1 fruit fly cellular context compared by ENCODE assay signal in the genomic region with DNA sequence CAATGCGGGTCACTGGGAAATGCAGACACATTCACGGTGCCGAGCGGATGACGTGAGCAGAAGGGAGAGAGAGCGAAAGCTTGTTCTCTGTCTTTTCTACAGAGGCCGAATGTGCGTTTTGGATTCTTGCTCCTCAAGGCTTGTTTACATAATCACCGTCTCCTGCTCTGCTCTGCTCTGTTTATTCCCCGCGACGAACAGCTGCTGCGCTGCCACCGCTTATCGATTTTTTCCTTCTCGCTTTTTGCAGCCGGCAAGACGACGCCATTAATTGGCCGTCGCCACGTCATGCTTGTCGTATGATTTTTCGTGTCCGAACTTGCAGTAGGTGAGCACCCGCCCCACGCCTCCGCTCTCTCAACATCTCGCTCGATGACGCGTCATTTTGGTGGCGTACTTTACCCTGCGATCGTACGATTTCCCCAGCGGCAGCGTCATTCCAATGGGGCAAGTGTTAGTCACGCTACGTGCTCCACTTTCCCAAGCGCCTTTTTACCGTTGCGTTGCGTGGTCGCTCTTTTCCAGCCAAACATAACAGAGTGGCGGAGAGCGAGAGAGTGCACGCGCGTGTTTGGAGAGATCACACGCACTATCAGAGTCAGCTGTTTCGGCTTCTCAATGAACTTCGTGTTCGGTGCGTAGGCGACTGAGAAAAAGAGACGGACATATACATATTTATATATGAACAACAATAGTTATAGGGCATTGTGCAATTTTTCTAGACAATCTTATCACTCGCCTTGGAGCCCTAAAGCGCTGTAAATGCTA.
A peak's percentile ranks its signal among the peaks of the same experiment; 100 is the strongest.
TF ChIP-seq lines count a peak whose summit lies in the region.

No protein-coding gene starts in this region.

TF ChIP-seq in whole organism, embryonic, 481 proteins besides CTCF, POLR2A, EP300 and RAD21 (continued from another document and continues in another):
- TF ChIP-seq Chrac-16 (GFP tag; optimal IDR thresholded peaks at IDR 0.05; lab: Kevin White, UChicago) (no peak), CG10462 (GFP tag; optimal IDR thresholded peaks at IDR 0.05; lab: Kevin White, UChicago) (peak; percentile 18), Hmr (GFP tag; optimal IDR thresholded peaks at IDR 0.05; lab: Kevin White, UChicago) (no peak), ERR (GFP tag; optimal IDR thresholded peaks at IDR 0.05; lab: Kevin White, UChicago) (no peak), CG5180 (GFP tag; optimal IDR thresholded peaks at IDR 0.05; lab: Kevin White, UChicago) (peak; percentile 14), gsb-n (tag; optimal IDR thresholded peaks at IDR 0.05; lab: Kevin White, UChicago) (peak; percentile 60), ham (GFP tag; IDR thresholded peaks at IDR 0.05; lab: Robert Waterston, UW) (no peak), sna (GFP tag; IDR thresholded peaks at IDR 0.05; lab: Robert Waterston, UW; ENCODE audit: partially characterized antibody) (peak; percentile 40), CG14050 (GFP tag; IDR thresholded peaks at IDR 0.05; lab: Robert Waterston, UW) (no peak), aop (GFP tag; IDR thresholded peaks at IDR 0.05; lab: Robert Waterston, UW) (no peak), CG10267 (tag; optimal IDR thresholded peaks at IDR 0.05; lab: Kevin White, UChicago) (no peak), CrebB (tag; optimal IDR thresholded peaks at IDR 0.05; lab: Kevin White, UChicago) (peak; percentile 15), dm (GFP tag; optimal IDR thresholded peaks at IDR 0.05; lab: Kevin White, UChicago) (peak; percentile 42), CG18262 (tag; optimal IDR thresholded peaks at IDR 0.05; lab: Kevin White, UChicago) (peak; percentile 24), tll (GFP tag; optimal IDR thresholded peaks at IDR 0.05; lab: Kevin White, UChicago) (no peak), run (tag; optimal IDR thresholded peaks at IDR 0.05; lab: Kevin White, UChicago) (no peak), Adf1 (GFP tag; IDR thresholded peaks at IDR 0.05; lab: Robert Waterston, UW) (peak; percentile 63), CG34422 (GFP tag; IDR thresholded peaks at IDR 0.05; lab: Robert Waterston, UW) (peak; percentile 12; the same call in 1 of the 3 replicates), CG12071 (GFP tag; optimal IDR thresholded peaks at IDR 0.05; lab: Kevin White, UChicago) (peak; percentile 5), CG12769 (tag; optimal IDR thresholded peaks at IDR 0.05; lab: Kevin White, UChicago) (peak; percentile 20), Sry-δ (GFP tag; optimal IDR thresholded peaks at IDR 0.05; lab: Kevin White, UChicago) (no peak), CG11695 (GFP tag; IDR thresholded peaks at IDR 0.05; lab: Robert Waterston, UW) (no peak), unc-4 (GFP tag; IDR thresholded peaks at IDR 0.05; lab: Robert Waterston, UW; ENCODE audit: partially characterized antibody) (no peak), CG7987 (GFP tag; optimal IDR thresholded peaks at IDR 0.05; lab: Kevin White, UChicago) (peak; percentile 43), mld (GFP tag; IDR thresholded peaks at IDR 0.05; lab: Robert Waterston, UW; ENCODE audit: partially characterized antibody) (no peak), hbn (GFP tag; IDR thresholded peaks at IDR 0.05; lab: Robert Waterston, UW; ENCODE audit: partially characterized antibody) (no peak), abd-A (tag; optimal IDR thresholded peaks at IDR 0.05; lab: Kevin White, UChicago) (no peak), sens-2 (GFP tag; IDR thresholded peaks at IDR 0.05; lab: Robert Waterston, UW) (0 out of 2 replicates have a peak, but pooled peaks have one; percentile 5), psq (GFP tag; optimal IDR thresholded peaks at IDR 0.05; lab: Kevin White, UChicago) (no peak), zen2 (GFP tag; IDR thresholded peaks at IDR 0.05; lab: Robert Waterston, UW; ENCODE audit: partially characterized antibody) (peak; percentile 63; the same call in 1 of the 3 replicates), CG6813 (GFP tag; optimal IDR thresholded peaks at IDR 0.05; lab: Kevin White, UChicago) (peak; percentile 18), onecut (GFP tag; IDR thresholded peaks at IDR 0.05; lab: Robert Waterston, UW) (peak; percentile 98), gcm (GFP tag; optimal IDR thresholded peaks at IDR 0.05; lab: Kevin White, UChicago) (peak; percentile 40), Bteb2 (GFP tag; optimal IDR thresholded peaks at IDR 0.05; lab: Kevin White, UChicago) (no peak), Pdp1 (GFP tag; optimal IDR thresholded peaks at IDR 0.05; lab: Kevin White, UChicago) (peak in 1 of 2 experiments; percentile 93), CG2678 (tag; optimal IDR thresholded peaks at IDR 0.05; lab: Kevin White, UChicago) (peak; percentile 0), CG6765 (GFP tag; optimal IDR thresholded peaks at IDR 0.05; lab: Kevin White, UChicago) (peak; percentile 39), rib (GFP tag; IDR thresholded peaks at IDR 0.05; lab: Robert Waterston, UW) (peak; percentile 50; the same call in 1 of the 2 replicates), Atf3 (GFP tag; optimal IDR thresholded peaks at IDR 0.05; lab: Kevin White, UChicago) (no peak), CG7271 (tag; optimal IDR thresholded peaks at IDR 0.05; lab: Kevin White, UChicago) (no peak), row (GFP tag; IDR thresholded peaks at IDR 0.05; lab: Robert Waterston, UW) (0 out of 3 replicates have a peak, but pooled peaks have one; percentile 15), croc (GFP tag; conservative IDR thresholded peaks at IDR 0.05; lab: Robert Waterston, UW) (no peak), cg (GFP tag; optimal IDR thresholded peaks at IDR 0.05; lab: Kevin White, UChicago) (no peak), chinmo (GFP tag; IDR thresholded peaks at IDR 0.05; lab: Robert Waterston, UW; ENCODE audit: partially characterized antibody) (0 out of 4 replicates have a peak, but pooled peaks have one; percentile 78), CG12659 (GFP tag; optimal IDR thresholded peaks at IDR 0.05; lab: Kevin White, UChicago) (no peak), CG1647 (GFP tag; optimal IDR thresholded peaks at IDR 0.05; lab: Kevin White, UChicago) (no peak), Deaf1 (tag; optimal IDR thresholded peaks at IDR 0.05; lab: Kevin White, UChicago) (peak; percentile 83), lmd (GFP tag; IDR thresholded peaks at IDR 0.05; lab: Robert Waterston, UW) (no peak), Trl (optimal IDR thresholded peaks at IDR 0.05; lab: Kevin White, UChicago) (peak; percentile 82 to 86), Trl (GFP tag; optimal IDR thresholded peaks at IDR 0.05; lab: Kevin White, UChicago) (peak; percentile 17), CG9609 (GFP tag; optimal IDR thresholded peaks at IDR 0.05; lab: Kevin White, UChicago) (no peak), CG2712 (tag; optimal IDR thresholded peaks at IDR 0.05; lab: Kevin White, UChicago) (peak; percentile 21), sug (tag; optimal IDR thresholded peaks at IDR 0.05; lab: Kevin White, UChicago) (peak; percentile 5), MTF-1 (GFP tag; optimal IDR thresholded peaks at IDR 0.05; lab: Kevin White, UChicago; ENCODE audit: borderline replicate concordance) (peak; percentile 7), Six4 (GFP tag; optimal IDR thresholded peaks at IDR 0.05; lab: Kevin White, UChicago) (no peak), CG3163 (GFP tag; optimal IDR thresholded peaks at IDR 0.05; lab: Kevin White, UChicago) (no peak), lab (GFP tag; optimal IDR thresholded peaks at IDR 0.05; lab: Kevin White, UChicago) (peak; percentile 31), bsh (GFP tag; optimal IDR thresholded peaks at IDR 0.05; lab: Kevin White, UChicago) (peak in 1 of 2 experiments; percentile 47), nom (GFP tag; optimal IDR thresholded peaks at IDR 0.05; lab: Kevin White, UChicago) (peak; percentile 71), ash1 (GFP tag; optimal IDR thresholded peaks at IDR 0.05; lab: Kevin White, UChicago) (no peak), Awh (GFP tag; IDR thresholded peaks at IDR 0.05; lab: Robert Waterston, UW) (no peak; the same call in 1 of the 2 replicates), CG8924 (tag; optimal IDR thresholded peaks at IDR 0.05; lab: Kevin White, UChicago) (no peak), Bdp1 (GFP tag; optimal IDR thresholded peaks at IDR 0.05; lab: Kevin White, UChicago) (no peak), Xbp1 (GFP tag; optimal IDR thresholded peaks at IDR 0.05; lab: Kevin White, UChicago) (peak; percentile 80), zf30C (GFP tag; optimal IDR thresholded peaks at IDR 0.05; lab: Kevin White, UChicago) (no peak), CG4360 (GFP tag; IDR thresholded peaks at IDR 0.05; lab: Robert Waterston, UW) (0 out of 2 replicates have a peak, but pooled peaks have one; percentile 22), CG2120 (GFP tag; optimal IDR thresholded peaks at IDR 0.05; lab: Kevin White, UChicago) (no peak), CG10321 (GFP tag; IDR thresholded peaks at IDR 0.05; lab: Robert Waterston, UW) (peak; percentile 86), Fer1 (GFP tag; optimal IDR thresholded peaks at IDR 0.05; lab: Kevin White, UChicago) (no peak), ttk (GFP tag; IDR thresholded peaks at IDR 0.05; lab: Robert Waterston, UW) (peak; percentile 19; the same call in 1 of the 2 replicates), Dll (GFP tag; IDR thresholded peaks at IDR 0.05; lab: Robert Waterston, UW; ENCODE audit: partially characterized antibody) (peak; percentile 24; the same call in 1 of the 4 replicates), CG2875 (GFP tag; optimal IDR thresholded peaks at IDR 0.05; lab: Kevin White, UChicago) (no peak), kni (GFP tag; optimal IDR thresholded peaks at IDR 0.05; lab: Kevin White, UChicago) (peak; percentile 99), phol (tag; optimal IDR thresholded peaks at IDR 0.05; lab: Kevin White, UChicago) (peak; percentile 68), CG13624 (GFP tag; optimal IDR thresholded peaks at IDR 0.05; lab: Kevin White, UChicago) (no peak), CG9437 (GFP tag; optimal IDR thresholded peaks at IDR 0.05; lab: Kevin White, UChicago) (peak; percentile 84), schlank (tag; optimal IDR thresholded peaks at IDR 0.05; lab: Kevin White, UChicago) (peak; percentile 10), CG34224 (GFP tag; IDR thresholded peaks at IDR 0.05; lab: Robert Waterston, UW; ENCODE audit: partially characterized antibody) (0 out of 3 replicates have a peak, but pooled peaks have one; percentile 21), HmgZ (tag; optimal IDR thresholded peaks at IDR 0.05; lab: Kevin White, UChicago) (peak; percentile 3), CG15479 (GFP tag; optimal IDR thresholded peaks at IDR 0.05; lab: Kevin White, UChicago) (peak; percentile 52), vvl (GFP tag; IDR thresholded peaks at IDR 0.05; lab: Robert Waterston, UW) (0 out of 2 replicates have a peak, but pooled peaks have one; percentile 21), pfk (GFP tag; optimal IDR thresholded peaks at IDR 0.05; lab: Kevin White, UChicago) (peak; percentile 27), Stat92E (GFP tag; optimal IDR thresholded peaks at IDR 0.05; lab: Kevin White, UChicago) (peak in 1 of 3 experiments; percentile 22), trh (GFP tag; optimal IDR thresholded peaks at IDR 0.05; lab: Kevin White, UChicago) (no peak), corto (GFP tag; optimal IDR thresholded peaks at IDR 0.05; lab: Kevin White, UChicago) (no peak), CG5953 (GFP tag; IDR thresholded peaks at IDR 0.05; lab: Robert Waterston, UW) (no peak), crp (GFP tag; optimal IDR thresholded peaks at IDR 0.05; lab: Kevin White, UChicago) (peak in 1 of 2 experiments; percentile 78), CG3407 (GFP tag; optimal IDR thresholded peaks at IDR 0.05; lab: Kevin White, UChicago) (no peak), CG10979 (tag; optimal IDR thresholded peaks at IDR 0.05; lab: Kevin White, UChicago) (peak; percentile 19), CG1792 (GFP tag; optimal IDR thresholded peaks at IDR 0.05; lab: Kevin White, UChicago) (peak; percentile 12), CG14014 (GFP tag; IDR thresholded peaks at IDR 0.05; lab: Robert Waterston, UW) (0 out of 2 replicates have a peak, but pooled peaks have one; percentile 5), ara (GFP tag; IDR thresholded peaks at IDR 0.05; lab: Robert Waterston, UW) (peak; percentile 36; the same call in 1 of the 2 replicates), CG15514 (GFP tag; optimal IDR thresholded peaks at IDR 0.05; lab: Kevin White, UChicago) (peak; percentile 19), chm (GFP tag; IDR thresholded peaks at IDR 0.05; lab: Robert Waterston, UW) (0 out of 2 replicates have a peak, but pooled peaks have one; percentile 8), otp (GFP tag; IDR thresholded peaks at IDR 0.05; lab: Robert Waterston, UW) (no peak), CG15269 (tag; optimal IDR thresholded peaks at IDR 0.05; lab: Kevin White, UChicago) (no peak), nmo (GFP tag; optimal IDR thresholded peaks at IDR 0.05; lab: Kevin White, UChicago) (no peak), fd64A (GFP tag; optimal IDR thresholded peaks at IDR 0.05; lab: Kevin White, UChicago) (no peak), CG17829 (tag; optimal IDR thresholded peaks at IDR 0.05; lab: Kevin White, UChicago) (no peak), ftz-f1 (GFP tag; optimal IDR thresholded peaks at IDR 0.05; lab: Kevin White, UChicago) (peak; percentile 24), crol (GFP tag; IDR thresholded peaks at IDR 0.05; lab: Robert Waterston, UW) (peak; percentile 66; the same call in 1 of the 2 replicates), CG6175 (GFP tag; IDR thresholded peaks at IDR 0.05; lab: Robert Waterston, UW) (peak; percentile 84; the same call in 2 of the 3 replicates), sens (GFP tag; lab: Kevin White, UChicago) (peak; percentile 82), shn (GFP tag; optimal IDR thresholded peaks at IDR 0.05; lab: Kevin White, UChicago) (peak; percentile 42), exex (tag; optimal IDR thresholded peaks at IDR 0.05; lab: Kevin White, UChicago) (peak; percentile 22), Meics (GFP tag; optimal IDR thresholded peaks at IDR 0.05; lab: Kevin White, UChicago) (peak; percentile 40), CG6254 (GFP tag; optimal IDR thresholded peaks at IDR 0.05; lab: Kevin White, UChicago) (peak; percentile 15), fd96Cb (tag; optimal IDR thresholded peaks at IDR 0.05; lab: Kevin White, UChicago) (no peak), CG17361 (GFP tag; IDR thresholded peaks at IDR 0.05; lab: Robert Waterston, UW) (no peak), pros (GFP tag; optimal IDR thresholded peaks at IDR 0.05; lab: Kevin White, UChicago) (peak; percentile 79), CG16813 (GFP tag; IDR thresholded peaks at IDR 0.05; lab: Robert Waterston, UW; ENCODE audit: partially characterized antibody) (no peak), eve (GFP tag; optimal IDR thresholded peaks at IDR 0.05; lab: Kevin White, UChicago) (no peak), CG1832 (GFP tag; optimal IDR thresholded peaks at IDR 0.05; lab: Kevin White, UChicago) (peak; percentile 11), Camta (GFP tag; optimal IDR thresholded peaks at IDR 0.05; lab: Kevin White, UChicago) (no peak), Vsx1 (GFP tag; optimal IDR thresholded peaks at IDR 0.05; lab: Kevin White, UChicago) (peak; percentile 72), CG6791 (GFP tag; IDR thresholded peaks at IDR 0.05; lab: Robert Waterston, UW; ENCODE audit: partially characterized antibody) (0 out of 3 replicates have a peak, but pooled peaks have one; percentile 14), sd (tag; optimal IDR thresholded peaks at IDR 0.05; lab: Kevin White, UChicago) (peak; percentile 6), CG6272 (GFP tag; IDR thresholded peaks at IDR 0.05; lab: Robert Waterston, UW) (no peak)
